Worm (Caenorhabditis elegans): ENCODE results near the gene F56D2.5.

The F56D2.5 gene

DNA sequence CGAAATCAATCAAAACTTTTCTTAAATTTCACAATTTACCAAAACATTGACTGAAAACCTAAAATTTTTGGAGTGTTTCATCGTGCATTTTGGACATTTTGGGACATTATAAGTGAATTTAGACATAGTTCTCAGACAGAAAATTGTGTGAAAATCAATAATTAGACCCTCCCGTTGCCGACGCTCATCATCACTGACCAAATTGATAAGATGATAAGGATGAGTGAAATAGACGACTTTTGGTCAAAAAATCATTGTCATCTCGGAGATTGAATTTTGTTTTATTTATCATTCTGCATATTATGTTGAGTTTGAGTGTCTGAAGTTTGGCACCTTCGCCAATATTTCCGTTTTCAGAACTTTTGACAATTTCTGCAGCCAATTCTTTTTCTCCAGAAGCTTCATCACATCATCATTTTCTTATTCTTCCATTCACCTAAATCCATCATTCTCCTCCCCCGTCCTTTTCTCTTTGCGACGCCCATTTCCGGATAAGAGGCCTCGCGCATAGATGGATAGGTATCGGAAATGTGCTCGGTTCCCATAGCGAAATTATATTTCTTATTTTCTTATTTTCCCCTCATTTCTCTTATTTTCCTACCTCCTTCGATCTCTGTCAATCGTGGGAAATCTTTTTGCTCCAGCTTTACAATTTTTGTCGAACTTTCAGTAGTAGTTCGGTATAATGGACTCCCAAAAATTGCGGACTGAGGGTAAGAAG, 30.5 kb upstream of the F56D2.5 start, which contains the start of gene bas-1:
Gene bas-1, plus strand, starts transcription at position 671 of the 721 bp plus-strand sequence.
- TF ChIP-seq die-1 (tag; optimal IDR thresholded peaks at IDR 0.05) (no peak), nhr-80 (tag; optimal IDR thresholded peaks at IDR 0.05) (peak; percentile 50)

ce11 chrIII:5610276-5610675, 29.1 kb upstream of the F56D2.5 start, which contains the start of gene C05D2.8:
Gene C05D2.8 (minus strand): TSS chrIII:5610346.
- TF ChIP-seq nhr-80 (tag; optimal IDR thresholded peaks at IDR 0.05) (peak; percentile 65), let-607 (tag; optimal IDR thresholded peaks at IDR 0.05) (no peak)

- TF ChIP-seq pha-4 (tag; optimal IDR thresholded peaks at IDR 0.05) (no peak), lin-54 (GFP tag; optimal IDR thresholded peaks at IDR 0.05) (peak; percentile 46), lin-35 (GFP tag; optimal IDR thresholded peaks at IDR 0.05) (no peak), nhr-90 (tag; optimal IDR thresholded peaks at IDR 0.05) (no peak), aptf-2 (GFP tag; conservative IDR thresholded peaks at IDR 0.05) (no peak), B0261.1 (tag; optimal IDR thresholded peaks at IDR 0.05) (no peak), Y53G8AR.9 (GFP tag; conservative IDR thresholded peaks at IDR 0.05) (no peak), madf-10 (tag; optimal IDR thresholded peaks at IDR 0.05) (no peak), ceh-58 (GFP tag; IDR thresholded peaks at IDR 0.05) (no peak), F49E8.2 (tag; optimal IDR thresholded peaks at IDR 0.05; ENCODE audit: insufficient read depth) (peak; percentile 48), K11D2.4 (GFP tag; IDR thresholded peaks at IDR 0.05) (no peak), K12H6.12 (tag; optimal IDR thresholded peaks at IDR 0.05) (no peak), tlf-1 (GFP tag; optimal IDR thresholded peaks at IDR 0.05) (no peak), dpl-1 (GFP tag; optimal IDR thresholded peaks at IDR 0.05) (peak; percentile 19), tbx-9 (tag; optimal IDR thresholded peaks at IDR 0.05; ENCODE audit: borderline replicate concordance) (no peak), lin-26 (GFP tag; IDR thresholded peaks at IDR 0.05) (no peak), Y53F4B.3 (GFP tag; IDR thresholded peaks at IDR 0.05) (no peak), lag-1 (GFP tag; IDR thresholded peaks at IDR 0.05) (no peak), F33H1.4 (GFP tag; IDR thresholded peaks at IDR 0.05) (peak; percentile 82), ceh-91 (GFP tag; IDR thresholded peaks at IDR 0.05) (peak; percentile 52), mxl-1 (tag; optimal IDR thresholded peaks at IDR 0.05) (no peak), sea-2 (GFP tag; IDR thresholded peaks at IDR 0.05) (no peak), nfya-1 (tag; optimal IDR thresholded peaks at IDR 0.05; ENCODE audit: borderline replicate concordance, insufficient read depth) (no peak), efl-1 (GFP tag; optimal IDR thresholded peaks at IDR 0.05) (peak; percentile 41), D2030.7 (GFP tag; IDR thresholded peaks at IDR 0.05) (peak; percentile 43; the same call in 1 of the 2 replicates), rcor-1 (GFP tag; IDR thresholded peaks at IDR 0.05) (no peak), unc-62 (GFP tag; optimal IDR thresholded peaks at IDR 0.05) (no peak), egl-44 (GFP tag; IDR thresholded peaks at IDR 0.05) (no peak), madf-6 (GFP tag; IDR thresholded peaks at IDR 0.05) (peak; percentile 69), mel-28 (tag; optimal IDR thresholded peaks at IDR 0.05; ENCODE audit: borderline replicate concordance) (no peak), athp-1 (tag; optimal IDR thresholded peaks at IDR 0.05) (no peak), snpc-1.3 (tag; optimal IDR thresholded peaks at IDR 0.05; ENCODE audit: insufficient read depth) (peak; percentile 57), hsf-1 (GFP tag; IDR thresholded peaks at IDR 0.05) (no peak), ztf-28 (GFP tag; IDR thresholded peaks at IDR 0.05) (no peak), madf-8 (GFP tag; conservative IDR thresholded peaks at IDR 0.05) (0 out of 2 replicates have a peak, but pooled peaks have one; percentile 36), lsl-1 (GFP tag; optimal IDR thresholded peaks at IDR 0.05) (peak; percentile 95), ets-4 (GFP tag; optimal IDR thresholded peaks at IDR 0.05) (no peak), gei-17 (GFP tag; optimal IDR thresholded peaks at IDR 0.05) (no peak), F39B2.1 (GFP tag; IDR thresholded peaks at IDR 0.05) (no peak), ZK185.1 (tag; optimal IDR thresholded peaks at IDR 0.05; ENCODE audit: poor library complexity, severe bottlenecking) (no peak)
Observed at ce11 chrIII:5604080-5604479, 22.9 kb upstream of the F56D2.5 start, which contains the start of gene xnd-1. Gene xnd-1 (plus strand): TSS chrIII:5604460.

Measured in whole organism, young adult.